Worm (Caenorhabditis elegans) whole organism, L4 larva: ENCODE results near the gene ncr-1.

ENCODE experiments used
- F10B5.3 ChIP-seq: sonication (generic microtip); optimal IDR thresholded peaks from 2 replicates; lab custom pipeline; 2016; ENCODE audit warnings: mild to moderate bottlenecking, missing genetic modification characterization, missing compliant biosample characterization
- F37D6.2 ChIP-seq: sonication (generic microtip); optimal IDR thresholded peaks from 2 replicates; lab custom pipeline; 2016; ENCODE audit warnings: mild to moderate bottlenecking, missing genetic modification characterization, missing compliant biosample characterization
- F49E8.2 ChIP-seq: sonication (generic microtip); optimal IDR thresholded peaks from 2 replicates; lab custom pipeline; 2016; ENCODE audit warnings: missing compliant biosample characterization, mild to moderate bottlenecking, missing genetic modification characterization, borderline replicate concordance
- R02D3.7 ChIP-seq: fragments of 150-350 bp; sonication (generic microtip); optimal IDR thresholded peaks from 3 replicates; lab custom pipeline; 2014; ENCODE audit warnings: missing biosample characterization, missing genetic modification characterization
- T20F7.1 ChIP-seq: fragments of 200-800 bp; sonication (Bioruptor generic); optimal IDR thresholded peaks from 2 replicates; lab custom pipeline; 2018; ENCODE audit warnings: mild to moderate bottlenecking, missing genetic modification characterization, missing compliant biosample characterization
- T26A8.4 ChIP-seq: fragments of 200-800 bp; sonication (Bioruptor generic); IDR thresholded peaks from 2 replicates; pipeline ENCODE4 v1.3.6; 2022; ENCODE audit warnings: missing genetic modification characterization, missing compliant biosample characterization
- ZK337.2 ChIP-seq: fragments of 200-800 bp; sonication (Bioruptor generic); IDR thresholded peaks from 2 replicates; pipeline ENCODE4 v1.3.6; 2022; ENCODE audit warnings: missing genetic modification reagents, missing genetic modification characterization, missing compliant biosample characterization
- ZK546.5 ChIP-seq, 2 experiments: sonication (generic microtip); optimal IDR thresholded peaks; 2 replicates each; lab custom pipeline; 2017; ENCODE audit warnings: missing biosample characterization in 2 of 2, missing genetic modification characterization in 2 of 2
- aha-1 ChIP-seq: fragments of 150-350 bp; peaks from one replicate; lab custom pipeline; 2014; ENCODE audit warnings: missing biosample characterization, missing genetic modification characterization
- ces-1 ChIP-seq: fragments of 150-350 bp; sonication (generic microtip); optimal IDR thresholded peaks from 4 replicates; lab custom pipeline; 2014; ENCODE audit warnings: missing biosample characterization, missing genetic modification reagents, missing genetic modification characterization
- daf-16 ChIP-seq, 3 experiments: sonication (generic microtip); optimal IDR thresholded peaks; 2 replicates each; lab custom pipeline; 2016 to 2017; ENCODE audit warnings: missing genetic modification characterization in 3 of 3, missing genetic modification reagents in 3 of 3, mild to moderate bottlenecking in 2 of 3, missing compliant biosample characterization in 2 of 3, missing biosample characterization in 1 of 3, moderate library complexity in 1 of 3
- daf-19 ChIP-seq: fragments of 200-800 bp; sonication (Bioruptor generic); conservative IDR thresholded peaks from 2 replicates; pipeline ENCODE4 v1.3.6; 2022; ENCODE audit warnings: missing genetic modification characterization, missing compliant biosample characterization
- daf-8 ChIP-seq: fragments of 200-800 bp; sonication (Bioruptor generic); IDR thresholded peaks from 2 replicates; pipeline ENCODE4 v1.3.6; 2022; ENCODE audit warnings: missing genetic modification characterization, missing compliant biosample characterization
- dmd-6 ChIP-seq: fragments of 200-800 bp; sonication (Bioruptor generic); IDR thresholded peaks from 2 replicates; pipeline ENCODE4 v1.3.6; 2022; ENCODE audit warnings: missing genetic modification reagents, missing genetic modification characterization, missing compliant biosample characterization
- dpl-1 ChIP-seq: fragments of 150-350 bp; optimal IDR thresholded peaks from 2 replicates; lab custom pipeline; 2014; ENCODE audit warnings: missing biosample characterization, missing genetic modification reagents, missing genetic modification characterization
- duxl-1 ChIP-seq: sonication (generic microtip); optimal IDR thresholded peaks from 2 replicates; lab custom pipeline; 2016; ENCODE audit warnings: mild to moderate bottlenecking, missing genetic modification characterization, moderate library complexity, missing compliant biosample characterization; ENCODE audit not compliant: poor library complexity
- dve-1 ChIP-seq: sonication (generic microtip); optimal IDR thresholded peaks from 2 replicates; lab custom pipeline; 2017; ENCODE audit warnings: antibody characterized with exemption, mild to moderate bottlenecking, missing genetic modification characterization, missing compliant biosample characterization; ENCODE audit not compliant: insufficient read depth
- egl-27 ChIP-seq: sonication (generic microtip); optimal IDR thresholded peaks from 3 replicates; lab custom pipeline; 2017; ENCODE audit warnings: missing biosample characterization, missing genetic modification reagents, missing genetic modification characterization
- fkh-10 ChIP-seq: fragments of 150-350 bp; optimal IDR thresholded peaks from 2 replicates; lab custom pipeline; 2014; ENCODE audit warnings: missing biosample characterization, missing genetic modification reagents, missing genetic modification characterization
- fos-1 ChIP-seq: fragments of 150-350 bp; optimal IDR thresholded peaks from 2 replicates; lab custom pipeline; 2014; ENCODE audit warnings: missing biosample characterization, missing genetic modification characterization
- hlh-30 ChIP-seq: sonication (generic microtip); optimal IDR thresholded peaks from 2 replicates; lab custom pipeline; 2017; ENCODE audit warnings: antibody characterized with exemption, mild to moderate bottlenecking, missing genetic modification characterization, missing compliant biosample characterization; ENCODE audit not compliant: insufficient read depth
- lin-1 ChIP-seq: fragments of 200-800 bp; sonication (Bioruptor generic); IDR thresholded peaks from 2 replicates; pipeline ENCODE4 v1.3.6; 2022; ENCODE audit warnings: missing genetic modification reagents, missing genetic modification characterization, missing compliant biosample characterization
- lin-13 ChIP-seq: fragments of 150-350 bp; optimal IDR thresholded peaks from 2 replicates; lab custom pipeline; 2014; ENCODE audit warnings: missing biosample characterization, missing genetic modification reagents, missing genetic modification characterization
- madf-5 ChIP-seq, 2 experiments: fragments of 200-800 bp; sonication (Bioruptor generic); IDR thresholded peaks; 2 replicates each; pipeline ENCODE4 v1.3.6; 2022; ENCODE audit warnings: missing compliant biosample characterization in 2 of 2, missing genetic modification characterization in 2 of 2
- madf-9 ChIP-seq: fragments of 200-800 bp; sonication (Bioruptor generic); conservative IDR thresholded peaks from 2 replicates; pipeline ENCODE4 v1.3.6; 2022; ENCODE audit warnings: missing genetic modification reagents, missing genetic modification characterization, missing compliant biosample characterization
- mes-2 ChIP-seq: sonication (generic microtip); optimal IDR thresholded peaks from 2 replicates; lab custom pipeline; 2016; ENCODE audit warnings: missing genotype, mild to moderate bottlenecking, missing genetic modification characterization, missing compliant biosample characterization; ENCODE audit not compliant: poor library complexity, severe bottlenecking
- mxl-3 ChIP-seq: fragments of 200-800 bp; sonication (Bioruptor generic); optimal IDR thresholded peaks from 2 replicates; lab custom pipeline; 2018; ENCODE audit warnings: mild to moderate bottlenecking, missing genetic modification characterization, missing compliant biosample characterization
- nhr-28 ChIP-seq: fragments of 150-350 bp; optimal IDR thresholded peaks from 2 replicates; lab custom pipeline; 2014; ENCODE audit warnings: missing biosample characterization, missing genetic modification characterization
- nhr-42 ChIP-seq: fragments of 200-800 bp; sonication (Bioruptor generic); IDR thresholded peaks from 2 replicates; pipeline ENCODE4 v1.3.6; 2022; ENCODE audit warnings: missing genetic modification characterization, missing compliant biosample characterization
- nhr-48 ChIP-seq: sonication (generic microtip); optimal IDR thresholded peaks from 2 replicates; lab custom pipeline; 2016; ENCODE audit warnings: mild to moderate bottlenecking, missing genetic modification characterization, missing compliant biosample characterization
- pha-4 ChIP-seq, 2 experiments: fragments of 150-350 bp in 1 of 2; fragments of 200-800 bp in 1 of 2; sonication (Bioruptor generic) in 1 of 2; IDR thresholded peaks in 1 of 2; optimal IDR thresholded peaks in 1 of 2; 2 replicates each; pipeline versions ENCODE4 v1.3.6 to Lab custom; 2014 to 2022; ENCODE audit warnings: missing genetic modification characterization in 2 of 2, missing genetic modification reagents in 2 of 2, missing biosample characterization in 1 of 2, missing compliant biosample characterization in 1 of 2
- php-3 ChIP-seq: fragments of 200-800 bp; sonication (Bioruptor generic); IDR thresholded peaks from 2 replicates; pipeline ENCODE4 v1.3.6; 2022; ENCODE audit warnings: missing genetic modification reagents, missing genetic modification characterization, missing compliant biosample characterization
- pqm-1 ChIP-seq: sonication (generic microtip); optimal IDR thresholded peaks from 2 replicates; lab custom pipeline; 2017; ENCODE audit warnings: missing biosample characterization, missing genetic modification characterization
- set-16 ChIP-seq: fragments of 200-800 bp; sonication (Bioruptor generic); IDR thresholded peaks from 2 replicates; pipeline ENCODE4 v1.3.6; 2022; ENCODE audit warnings: missing genetic modification reagents, missing genetic modification characterization, missing compliant biosample characterization
- snpc-4 ChIP-seq: fragments of 150-350 bp; optimal IDR thresholded peaks from 2 replicates; lab custom pipeline; 2014; ENCODE audit warnings: missing biosample characterization, missing genetic modification characterization
- spr-3 ChIP-seq: fragments of 200-800 bp; sonication (Bioruptor generic); optimal IDR thresholded peaks from 2 replicates; lab custom pipeline; 2018; ENCODE audit warnings: mild to moderate bottlenecking, missing genetic modification characterization, missing compliant biosample characterization
- tag-97 ChIP-seq: fragments of 200-800 bp; sonication (Bioruptor generic); IDR thresholded peaks from 2 replicates; pipeline ENCODE4 v1.3.6; 2022; ENCODE audit warnings: missing genetic modification characterization, missing compliant biosample characterization
- unc-130 ChIP-seq: sonication (generic microtip); optimal IDR thresholded peaks from 2 replicates; lab custom pipeline; 2016; ENCODE audit warnings: missing genetic modification reagents, missing genetic modification characterization, missing compliant biosample characterization
- unc-62 ChIP-seq, 3 experiments: fragments of 150-350 bp in 1 of 3; sonication (generic microtip); optimal IDR thresholded peaks in 2 of 3; peaks in 1 of 3; 1 replicate in 1 of 3; 2 replicates in 2 of 3; lab custom pipeline; 2014 to 2017; ENCODE audit warnings: missing biosample characterization in 3 of 3, missing genetic modification characterization in 3 of 3, missing genetic modification reagents in 3 of 3, missing genotype in 1 of 3
- vab-7 ChIP-seq: fragments of 200-800 bp; sonication (Bioruptor generic); IDR thresholded peaks from 2 replicates; pipeline ENCODE4 v1.3.6; 2022; ENCODE audit warnings: missing genetic modification reagents, missing genetic modification characterization, missing compliant biosample characterization
- zag-1 ChIP-seq: fragments of 150-350 bp; optimal IDR thresholded peaks from 2 replicates; lab custom pipeline; 2014; ENCODE audit warnings: missing biosample characterization, missing genetic modification characterization
- ztf-11 ChIP-seq: fragments of 150-350 bp; optimal IDR thresholded peaks from 2 replicates; lab custom pipeline; 2014; ENCODE audit warnings: missing biosample characterization, missing genetic modification characterization
- ztf-7 ChIP-seq: fragments of 150-350 bp; optimal IDR thresholded peaks from 2 replicates; lab custom pipeline; 2014; ENCODE audit warnings: missing biosample characterization, missing genetic modification characterization

The ncr-1 gene

ce11 chrX:4523887-4524350 lies 35.3 kb upstream of the ncr-1 start, which contains the start of gene pdi-2 (continued):
- TF ChIP-seq pha-4 (GFP tag; IDR thresholded peaks at IDR 0.05; lab: Robert Waterston, UW) (peak; percentile 76), pha-4 (tag; optimal IDR thresholded peaks at IDR 0.05; lab: Kevin White, UChicago) (no peak), duxl-1 (tag; lab: Kevin White, UChicago) (peak; percentile 2), nhr-42 (GFP tag; lab: Robert Waterston, UW) (no peak), set-16 (GFP tag; lab: Robert Waterston, UW) (peak; percentile 98), lin-13 (peak; percentile 78), mes-2 (tag; lab: Kevin White, UChicago) (peak; percentile 48), daf-16 (GFP tag; optimal IDR thresholded peaks at IDR 0.05; lab: Kevin White, UChicago) (no peak), daf-16 (tag; optimal IDR thresholded peaks at IDR 0.05; lab: Kevin White, UChicago) (peak; percentile 62), F49E8.2 (tag; lab: Kevin White, UChicago) (no peak), zag-1 (tag; lab: Kevin White, UChicago) (no peak), F10B5.3 (no peak), ces-1 (GFP tag; lab: Kevin White, UChicago) (no peak), ZK546.5 (tag; optimal IDR thresholded peaks at IDR 0.05; lab: Kevin White, UChicago) (no peak), daf-19 (GFP tag; lab: Robert Waterston, UW) (no peak), egl-27 (tag; lab: Kevin White, UChicago) (no peak), madf-9 (GFP tag; lab: Robert Waterston, UW) (peak; percentile 42; the same call in 1 of the 2 replicates), ztf-11 (tag; lab: Kevin White, UChicago) (no peak), nhr-28 (peak; percentile 65), T20F7.1 (GFP tag; lab: Kevin White, UChicago) (peak; percentile 34), unc-62 (GFP tag; optimal IDR thresholded peaks at IDR 0.05 in 1 of 2; lab: Kevin White, UChicago) (peak in 1 of 2 experiments; percentile 91), unc-62 (tag; optimal IDR thresholded peaks at IDR 0.05; lab: Kevin White, UChicago) (no peak), ztf-7 (no peak), unc-130 (GFP tag; lab: Kevin White, UChicago) (no peak), T26A8.4 (GFP tag; lab: Robert Waterston, UW) (peak; percentile 81), mxl-3 (GFP tag; lab: Kevin White, UChicago) (peak; percentile 97), fos-1 (tag; lab: Kevin White, UChicago) (no peak), aha-1 (tag; lab: Kevin White, UChicago) (peak; percentile 100), nhr-48 (peak; percentile 32), tag-97 (GFP tag; lab: Robert Waterston, UW) (no peak), php-3 (GFP tag; lab: Robert Waterston, UW) (no peak), madf-5 (GFP tag; IDR thresholded peaks at IDR 0.05; lab: Robert Waterston, UW) (0 out of 4 replicates have a peak, but pooled peaks of 1 of the 2 experiments have one; percentile 15), fkh-10 (peak; percentile 52), spr-3 (peak; percentile 91), pqm-1 (tag; lab: Kevin White, UChicago) (peak; percentile 23), lin-1 (peak; percentile 70; the same call in 1 of the 2 replicates), R02D3.7 (tag; lab: Kevin White, UChicago) (no peak), vab-7 (GFP tag; lab: Robert Waterston, UW) (no peak), dpl-1 (GFP tag; lab: Kevin White, UChicago) (peak; percentile 47), daf-8 (no peak), ZK337.2 (GFP tag; lab: Robert Waterston, UW) (no peak), snpc-4 (no peak)
- TF ChIP-seq, all 104 proteins: peak for 51

DNA sequence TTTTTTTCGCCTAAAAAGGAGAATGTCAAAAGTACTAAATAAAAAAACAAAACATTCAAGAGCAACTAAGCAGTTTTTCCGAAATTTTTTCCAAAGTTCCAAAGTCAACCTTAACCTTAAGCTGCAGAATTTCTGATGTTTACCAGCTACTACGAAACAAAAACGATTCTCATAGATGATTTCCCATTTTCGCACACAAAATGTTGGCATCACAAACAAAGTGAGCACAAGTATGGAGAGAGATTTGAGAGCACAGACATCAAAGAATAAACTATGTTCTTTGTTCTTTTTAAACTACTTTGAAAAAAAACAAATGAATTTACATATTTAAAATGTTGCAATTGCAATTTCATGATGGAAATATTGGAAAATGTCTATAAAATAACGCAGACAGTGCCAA lies 34.7 kb upstream of the ncr-1 start:
- TF ChIP-seq daf-16 (GFP tag; optimal IDR thresholded peaks at IDR 0.05; lab: Kevin White, UChicago) (no peak), daf-16 (tag; optimal IDR thresholded peaks at IDR 0.05; lab: Kevin White, UChicago) (peak; percentile 83), F37D6.2 (no peak), dve-1 (peak; percentile 34), nhr-28 (peak; percentile 27), hlh-30 (tag; lab: Kevin White, UChicago) (peak; percentile 6), dmd-6 (GFP tag; lab: Robert Waterston, UW) (peak; percentile 18; the same call in 1 of the 2 replicates)
